Fruit fly (Drosophila melanogaster) whole organism, embryonic: ENCODE results near the gene CG12017.

ENCODE experiments used
- Abd-B ChIP-seq: fragments of 200-800 bp; sonication (Bioruptor generic); optimal IDR thresholded peaks from 2 replicates; lab custom pipeline; 2018; ENCODE audit warnings: missing biosample characterization, mild to moderate bottlenecking, missing genetic modification characterization, moderate library complexity
- Awh ChIP-seq: fragments of 200-800 bp; sonication (Bioruptor generic); IDR thresholded peaks from 2 replicates; pipeline ENCODE4, ENCODE4 v1.3.6; 2022; ENCODE audit warnings: missing biosample characterization, missing genetic modification characterization
- C15 ChIP-seq: fragments of 200-800 bp; sonication (Bioruptor generic); IDR thresholded peaks from 3 replicates; pipeline ENCODE4 v1.3.6; 2022; ENCODE audit warnings: missing biosample characterization, missing genetic modification characterization
- CG10462 ChIP-seq: fragments of 200-800 bp; sonication (Bioruptor generic); optimal IDR thresholded peaks from 2 replicates; lab custom pipeline; 2016; ENCODE audit warnings: missing biosample characterization, missing genetic modification characterization
- CG11456 ChIP-seq: fragments of 200-800 bp; sonication (Bioruptor generic); IDR thresholded peaks from 3 replicates; pipeline ENCODE4 v1.3.6; 2022; ENCODE audit warnings: missing biosample characterization, missing genetic modification characterization
- CG11695 ChIP-seq: fragments of 200-800 bp; sonication (Bioruptor generic); IDR thresholded peaks from 3 replicates; pipeline ENCODE4 v1.3.6; 2022; ENCODE audit warnings: missing biosample characterization, missing genetic modification characterization
- CG11696 ChIP-seq: fragments of 200-800 bp; sonication (Bioruptor generic); IDR thresholded peaks from 2 replicates; pipeline ENCODE4 v1.3.6; 2022; ENCODE audit warnings: missing biosample characterization, missing genetic modification characterization
- CG12071 ChIP-seq: fragments of 200-800 bp; sonication (Bioruptor generic); optimal IDR thresholded peaks from 3 replicates; lab custom pipeline; 2018; ENCODE audit warnings: missing biosample characterization, mild to moderate bottlenecking, missing genetic modification characterization
- CG12236 ChIP-seq: fragments of 200-800 bp; sonication (Bioruptor generic); optimal IDR thresholded peaks from 2 replicates; lab custom pipeline; 2016; ENCODE audit warnings: missing biosample characterization, missing genetic modification characterization
- CG12769 ChIP-seq: fragments of 200-800 bp; sonication (Bioruptor generic); optimal IDR thresholded peaks from 2 replicates; lab custom pipeline; 2019; ENCODE audit warnings: missing biosample characterization, mild to moderate bottlenecking, missing genetic modification characterization, moderate library complexity
- CG14965 ChIP-seq: fragments of 200-800 bp; sonication (Bioruptor generic); optimal IDR thresholded peaks from 2 replicates; lab custom pipeline; 2016; ENCODE audit warnings: missing biosample characterization, missing genetic modification characterization, borderline replicate concordance
- CG2116 ChIP-seq: fragments of 200-800 bp; sonication (Bioruptor generic); optimal IDR thresholded peaks from 3 replicates; lab custom pipeline; 2018; ENCODE audit warnings: missing biosample characterization, mild to moderate bottlenecking, missing genetic modification characterization
- CG2120 ChIP-seq: fragments of 200-800 bp; sonication (Bioruptor generic); optimal IDR thresholded peaks from 3 replicates; lab custom pipeline; 2016; ENCODE audit warnings: missing biosample characterization, missing genetic modification characterization
- CG2202 ChIP-seq: fragments of 200-800 bp; sonication (Bioruptor generic); optimal IDR thresholded peaks from 2 replicates; lab custom pipeline; 2018; ENCODE audit warnings: missing biosample characterization, mild to moderate bottlenecking, missing genetic modification characterization
- CG2875 ChIP-seq: fragments of 200-800 bp; sonication (Bioruptor generic); optimal IDR thresholded peaks from 2 replicates; lab custom pipeline; 2017; ENCODE audit warnings: missing biosample characterization, mild to moderate bottlenecking, missing genetic modification characterization, missing genetic modification reagents
- CG30020 ChIP-seq: fragments of 200-800 bp; optimal IDR thresholded peaks from 2 replicates; lab custom pipeline; 2019; ENCODE audit warnings: missing biosample characterization, mild to moderate bottlenecking, missing genetic modification characterization, moderate library complexity
- CG3838 ChIP-seq: fragments of 200-800 bp; sonication (Bioruptor generic); optimal IDR thresholded peaks from 3 replicates; lab custom pipeline; 2016; ENCODE audit warnings: missing biosample characterization, missing genetic modification characterization
- CG5245 ChIP-seq: fragments of 200-800 bp; sonication (Bioruptor generic); optimal IDR thresholded peaks from 3 replicates; lab custom pipeline; 2016; ENCODE audit warnings: missing biosample characterization, missing genetic modification characterization
- CG6765 ChIP-seq: fragments of 200-800 bp; sonication (Bioruptor generic); optimal IDR thresholded peaks from 3 replicates; lab custom pipeline; 2017; ENCODE audit warnings: missing biosample characterization, mild to moderate bottlenecking, missing genetic modification characterization
- CG7357 ChIP-seq: fragments of 200-800 bp; sonication (Bioruptor generic); IDR thresholded peaks from 3 replicates; pipeline ENCODE4 v1.3.6; 2022; ENCODE audit warnings: missing biosample characterization, missing genetic modification characterization
- CG7556 ChIP-seq: fragments of 200-800 bp; sonication (Bioruptor generic); optimal IDR thresholded peaks from 2 replicates; lab custom pipeline; 2017; ENCODE audit warnings: missing biosample characterization, mild to moderate bottlenecking, missing genetic modification characterization
- CG9609 ChIP-seq: fragments of 200-800 bp; sonication (Bioruptor generic); optimal IDR thresholded peaks from 3 replicates; lab custom pipeline; 2016; ENCODE audit warnings: missing biosample characterization, missing genetic modification characterization
- CG9932 ChIP-seq: fragments of 200-800 bp; sonication (Bioruptor generic); IDR thresholded peaks from 2 replicates; pipeline ENCODE4 v1.3.6; 2022; ENCODE audit warnings: missing biosample characterization, missing genetic modification characterization
- Camta ChIP-seq: fragments of 200-800 bp; sonication (Bioruptor generic); optimal IDR thresholded peaks from 2 replicates; lab custom pipeline; 2016; ENCODE audit warnings: missing biosample characterization, missing genetic modification characterization
- CrebB ChIP-seq: fragments of 200-800 bp; sonication (Bioruptor generic); optimal IDR thresholded peaks from 3 replicates; lab custom pipeline; 2018; ENCODE audit warnings: missing biosample characterization, mild to moderate bottlenecking, missing genetic modification characterization
- Ets65A ChIP-seq: fragments of 200-800 bp; sonication (Bioruptor generic); peaks from one replicate; lab custom pipeline; 2016; ENCODE audit warnings: missing biosample characterization, missing genetic modification characterization
- Fer1 ChIP-seq: fragments of 200-800 bp; sonication (Bioruptor generic); optimal IDR thresholded peaks from 2 replicates; lab custom pipeline; 2017; ENCODE audit warnings: missing biosample characterization, mild to moderate bottlenecking, missing genetic modification characterization
- Gug ChIP-seq: fragments of 200-800 bp; sonication (Bioruptor generic); IDR thresholded peaks from 4 replicates; pipeline ENCODE4 v1.3.6; 2022; ENCODE audit warnings: missing biosample characterization, missing genetic modification characterization
- H2.0 ChIP-seq: fragments of 200-800 bp; sonication (Bioruptor generic); IDR thresholded peaks from 2 replicates; pipeline ENCODE4 v1.3.6; 2022; ENCODE audit warnings: missing biosample characterization, missing genetic modification characterization
- Hey ChIP-seq: fragments of 200-800 bp; sonication (Bioruptor generic); optimal IDR thresholded peaks from 3 replicates; lab custom pipeline; 2018; ENCODE audit warnings: missing biosample characterization, mild to moderate bottlenecking, missing genetic modification characterization
- HmgD ChIP-seq: fragments of 200-800 bp; sonication (Bioruptor generic); optimal IDR thresholded peaks from 3 replicates; lab custom pipeline; 2016; ENCODE audit warnings: missing biosample characterization, missing genetic modification characterization
- Hmr ChIP-seq: fragments of 200-800 bp; sonication (Bioruptor generic); optimal IDR thresholded peaks from 3 replicates; lab custom pipeline; 2017; ENCODE audit warnings: mild to moderate bottlenecking, missing biosample characterization, missing genetic modification reagents, missing genetic modification characterization
- Mad ChIP-seq: fragments of 200-800 bp; sonication (Bioruptor generic); optimal IDR thresholded peaks from 2 replicates; lab custom pipeline; 2016; ENCODE audit warnings: missing biosample characterization, missing genetic modification characterization
- Spps ChIP-seq: fragments of 200-800 bp; sonication (Bioruptor generic); optimal IDR thresholded peaks from 2 replicates; lab custom pipeline; 2018; ENCODE audit warnings: missing biosample characterization, mild to moderate bottlenecking, missing genetic modification characterization
- ap ChIP-seq: fragments of 200-800 bp; sonication (Bioruptor generic); IDR thresholded peaks from 2 replicates; pipeline ENCODE4 v1.3.6; 2022; ENCODE audit warnings: missing biosample characterization, missing genetic modification characterization
- az2 ChIP-seq: fragments of 200-800 bp; sonication (Bioruptor generic); optimal IDR thresholded peaks from 3 replicates; lab custom pipeline; 2016; ENCODE audit warnings: missing biosample characterization, missing genetic modification characterization
- bbx ChIP-seq: fragments of 200-800 bp; sonication (Bioruptor generic); IDR thresholded peaks from 2 replicates; pipeline ENCODE4 v1.3.6; 2022; ENCODE audit warnings: missing biosample characterization, missing genetic modification characterization; ENCODE audit not compliant: partially characterized antibody
- chm ChIP-seq: fragments of 200-800 bp; sonication (Bioruptor generic); IDR thresholded peaks from 2 replicates; pipeline ENCODE4 v1.3.6; 2022; ENCODE audit warnings: missing biosample characterization, missing genetic modification characterization
- chn ChIP-seq: fragments of 200-800 bp; sonication (Bioruptor generic); optimal IDR thresholded peaks from 2 replicates; lab custom pipeline; 2016; ENCODE audit warnings: missing biosample characterization, missing genetic modification characterization
- cwo ChIP-seq: fragments of 200-800 bp; sonication (Bioruptor generic); optimal IDR thresholded peaks from 3 replicates; lab custom pipeline; 2017; ENCODE audit warnings: missing biosample characterization, missing genetic modification characterization, mild to moderate bottlenecking, moderate library complexity, missing genetic modification reagents
- dan ChIP-seq: fragments of 200-800 bp; sonication (Bioruptor generic); IDR thresholded peaks from 2 replicates; pipeline ENCODE4 v1.3.6; 2022; ENCODE audit warnings: missing biosample characterization, missing genetic modification characterization
- ems ChIP-seq: fragments of 200-800 bp; sonication (Bioruptor generic); optimal IDR thresholded peaks from 3 replicates; lab custom pipeline; 2016; ENCODE audit warnings: missing biosample characterization, missing genetic modification characterization
- exex ChIP-seq: fragments of 200-800 bp; sonication (Bioruptor generic); optimal IDR thresholded peaks from 4 replicates; lab custom pipeline; 2018; ENCODE audit warnings: missing biosample characterization, mild to moderate bottlenecking, missing genetic modification characterization, moderate library complexity
- eyg ChIP-seq: fragments of 200-800 bp; sonication (Bioruptor generic); optimal IDR thresholded peaks from 3 replicates; lab custom pipeline; 2016; ENCODE audit warnings: missing biosample characterization, missing genetic modification characterization
- gfzf ChIP-seq: fragments of 200-800 bp; sonication (Bioruptor generic); optimal IDR thresholded peaks from 2 replicates; lab custom pipeline; 2016; ENCODE audit warnings: missing biosample characterization, mild to moderate bottlenecking, missing genetic modification characterization, moderate library complexity
- mld ChIP-seq: fragments of 200-800 bp; sonication (Bioruptor generic); IDR thresholded peaks from 3 replicates; pipeline ENCODE4 v1.3.6; 2022; ENCODE audit warnings: missing biosample characterization, missing genetic modification characterization; ENCODE audit not compliant: partially characterized antibody
- pfk ChIP-seq: fragments of 200-800 bp; sonication (Bioruptor generic); optimal IDR thresholded peaks from 2 replicates; lab custom pipeline; 2018; ENCODE audit warnings: missing biosample characterization, mild to moderate bottlenecking, missing genetic modification characterization, moderate library complexity
- salm ChIP-seq: fragments of 200-800 bp; sonication (Bioruptor generic); optimal IDR thresholded peaks from 2 replicates; lab custom pipeline; 2018; ENCODE audit warnings: missing biosample characterization, mild to moderate bottlenecking, missing genetic modification characterization
- trh ChIP-seq: fragments of 200-800 bp; sonication (Bioruptor generic); optimal IDR thresholded peaks from 2 replicates; lab custom pipeline; 2016; ENCODE audit warnings: missing biosample characterization, missing genetic modification characterization
- zf30C ChIP-seq: fragments of 200-800 bp; sonication (Bioruptor generic); optimal IDR thresholded peaks from 3 replicates; lab custom pipeline; 2018; ENCODE audit warnings: missing biosample characterization, mild to moderate bottlenecking, missing genetic modification characterization

CG12017 gene

dm6 chr3L:3336368-3337164 is 56.5 kb downstream of the CG12017 start, which contains the start of the genes Drsl6 and kst (continued):
- TF ChIP-seq CG2120 (GFP tag; lab: Kevin White, UChicago), result peak; percentile 37
- TF ChIP-seq CG14965 (GFP tag; lab: Kevin White, UChicago), result no peak
- no peak for TF ChIP-seq dan (GFP tag; lab: Robert Waterston, UW)
- TF ChIP-seq chn, result no peak
- TF ChIP-seq CG7357 (GFP tag; lab: Robert Waterston, UW), result no peak
- TF ChIP-seq CG9932, result no peak
- TF ChIP-seq eyg (GFP tag; lab: Kevin White, UChicago), result no peak
- TF ChIP-seq ap (GFP tag; lab: Robert Waterston, UW), result no peak
- TF ChIP-seq CG6765 (GFP tag; lab: Kevin White, UChicago), result no peak
- TF ChIP-seq CG5245, result no peak
- peak; percentile 65 for TF ChIP-seq CG2116
- peak; percentile 59 for TF ChIP-seq CrebB (tag; lab: Kevin White, UChicago)
- no peak for TF ChIP-seq CG3838 (GFP tag; lab: Kevin White, UChicago)
- no peak for TF ChIP-seq CG11696
- TF ChIP-seq Fer1 (GFP tag; lab: Kevin White, UChicago), result peak; percentile 32
- peak; percentile 88 for TF ChIP-seq gfzf (GFP tag; lab: Kevin White, UChicago)
- TF ChIP-seq az2 (GFP tag; lab: Kevin White, UChicago), result no peak
- peak; percentile 43 for TF ChIP-seq Camta (GFP tag; lab: Kevin White, UChicago)
- TF ChIP-seq CG12236, result no peak
- TF ChIP-seq Ets65A (GFP tag; lab: Kevin White, UChicago), result no peak
- peak; percentile 70; the same call in 1 of the 2 replicates for TF ChIP-seq Awh (GFP tag; lab: Robert Waterston, UW)
- TF ChIP-seq zf30C (GFP tag; lab: Kevin White, UChicago), result peak; percentile 33
- TF ChIP-seq Hey (tag; lab: Kevin White, UChicago), result no peak
- peak; percentile 36 for TF ChIP-seq CG2202 (tag; lab: Kevin White, UChicago)
- TF ChIP-seq CG12071, result peak; percentile 1
- TF ChIP-seq CG2875 (GFP tag; lab: Kevin White, UChicago), result no peak
- TF ChIP-seq bbx, result no peak; the same call in none of the 2 replicates
- TF ChIP-seq trh, result no peak
- TF ChIP-seq ems (GFP tag; lab: Kevin White, UChicago), result no peak
- TF ChIP-seq C15 (GFP tag; lab: Robert Waterston, UW), result 0 out of 3 replicates have a peak, but pooled peaks have one; percentile 9
- TF ChIP-seq pfk (GFP tag; lab: Kevin White, UChicago), result no peak
- TF ChIP-seq H2.0 (GFP tag; lab: Robert Waterston, UW), result no peak
- no peak for TF ChIP-seq cwo (GFP tag; lab: Kevin White, UChicago)
- TF ChIP-seq exex (tag; lab: Kevin White, UChicago), result no peak
- TF ChIP-seq CG7556 (GFP tag; lab: Kevin White, UChicago), result no peak
- peak; percentile 85 for TF ChIP-seq chm (GFP tag; lab: Robert Waterston, UW)
- no peak for TF ChIP-seq CG12769 (tag; lab: Kevin White, UChicago)
- no peak for TF ChIP-seq salm (tag; lab: Kevin White, UChicago)
- TF ChIP-seq mld (GFP tag; lab: Robert Waterston, UW), result no peak; the same call in 2 of the 3 replicates
- no peak for TF ChIP-seq CG30020
- TF ChIP-seq CG9609 (GFP tag; lab: Kevin White, UChicago), result no peak
- TF ChIP-seq Gug (GFP tag; lab: Robert Waterston, UW), result no peak
- TF ChIP-seq Spps (tag; lab: Kevin White, UChicago), result no peak
- TF ChIP-seq Abd-B (GFP tag; lab: Kevin White, UChicago), result no peak
- TF ChIP-seq CG11456 (GFP tag; lab: Robert Waterston, UW), result no peak
- TF ChIP-seq HmgD, result peak; percentile 60
- TF ChIP-seq Mad, result peak; percentile 3
- no peak for TF ChIP-seq Hmr
- TF ChIP-seq CG11695 (GFP tag; lab: Robert Waterston, UW), result 0 out of 3 replicates have a peak, but pooled peaks have one; percentile 42
- TF ChIP-seq CG10462 (GFP tag; lab: Kevin White, UChicago), result no peak
